Fruit fly (Drosophila melanogaster) whole organism, embryonic: ENCODE data around the gene CG13605.

Experiments used
- ATbp ChIP-seq: fragments of 200-800 bp; sonication (Bioruptor generic); optimal IDR thresholded peaks from 2 replicates; lab custom pipeline; 2017; ENCODE audit warnings: missing biosample characterization, mild to moderate bottlenecking, missing genetic modification characterization, missing genetic modification reagents
- CG1024 ChIP-seq: fragments of 200-800 bp; sonication (Bioruptor generic); IDR thresholded peaks from 2 replicates; pipeline ENCODE4 v1.3.6; 2022; ENCODE audit warnings: missing biosample characterization, missing genetic modification characterization
- CG10431 ChIP-seq: fragments of 200-800 bp; sonication (Bioruptor generic); optimal IDR thresholded peaks from 3 replicates; lab custom pipeline; 2018; ENCODE audit warnings: missing biosample characterization, mild to moderate bottlenecking, missing genetic modification characterization
- CG10959 ChIP-seq: fragments of 200-800 bp; sonication (Bioruptor generic); IDR thresholded peaks from 2 replicates; pipeline ENCODE4 v1.3.6; 2022; ENCODE audit warnings: missing biosample characterization, missing genetic modification characterization
- CG11560 ChIP-seq: fragments of 200-800 bp; sonication (Bioruptor generic); IDR thresholded peaks from 3 replicates; pipeline ENCODE4 v1.3.6; 2022; ENCODE audit warnings: missing biosample characterization, missing genetic modification characterization
- CG12219 ChIP-seq: fragments of 200-800 bp; sonication (Bioruptor generic); optimal IDR thresholded peaks from 3 replicates; lab custom pipeline; 2018; ENCODE audit warnings: missing biosample characterization, mild to moderate bottlenecking, missing genetic modification characterization
- CG12744 ChIP-seq: fragments of 200-800 bp; sonication (Bioruptor generic); optimal IDR thresholded peaks from 2 replicates; lab custom pipeline; 2016; ENCODE audit warnings: missing biosample characterization, missing genetic modification characterization
- CG13296 ChIP-seq: fragments of 200-800 bp; sonication (Bioruptor generic); optimal IDR thresholded peaks from 3 replicates; lab custom pipeline; 2018; ENCODE audit warnings: missing biosample characterization, mild to moderate bottlenecking, missing genetic modification characterization
- CG13424 ChIP-seq: fragments of 200-800 bp; sonication (Bioruptor generic); optimal IDR thresholded peaks from 2 replicates; lab custom pipeline; 2019; ENCODE audit warnings: missing biosample characterization, mild to moderate bottlenecking, missing genetic modification characterization, moderate library complexity
- CG14014 ChIP-seq: fragments of 200-800 bp; sonication (Bioruptor generic); IDR thresholded peaks from 2 replicates; pipeline ENCODE4 v1.3.6; 2022; ENCODE audit warnings: missing biosample characterization, missing genetic modification characterization
- CG14965 ChIP-seq: fragments of 200-800 bp; sonication (Bioruptor generic); optimal IDR thresholded peaks from 2 replicates; lab custom pipeline; 2016; ENCODE audit warnings: missing biosample characterization, missing genetic modification characterization, borderline replicate concordance
- CG15514 ChIP-seq: fragments of 200-800 bp; sonication (Bioruptor generic); optimal IDR thresholded peaks from 3 replicates; lab custom pipeline; 2017; ENCODE audit warnings: missing biosample characterization, missing genetic modification characterization, mild to moderate bottlenecking, moderate library complexity, missing genetic modification reagents
- CG15696 ChIP-seq: fragments of 200-800 bp; sonication (Bioruptor generic); optimal IDR thresholded peaks from 2 replicates; lab custom pipeline; 2019; ENCODE audit warnings: missing biosample characterization, mild to moderate bottlenecking, missing genetic modification characterization, moderate library complexity
- CG1792 ChIP-seq: fragments of 200-800 bp; sonication (Bioruptor generic); optimal IDR thresholded peaks from 2 replicates; lab custom pipeline; 2016; ENCODE audit warnings: missing biosample characterization, missing genetic modification characterization
- CG18619 ChIP-seq: fragments of 200-800 bp; sonication (Bioruptor generic); optimal IDR thresholded peaks from 3 replicates; lab custom pipeline; 2017; ENCODE audit warnings: missing biosample characterization, mild to moderate bottlenecking, missing genetic modification characterization
- CG3163 ChIP-seq: fragments of 200-800 bp; sonication (Bioruptor generic); optimal IDR thresholded peaks from 3 replicates; lab custom pipeline; 2016; ENCODE audit warnings: missing biosample characterization, missing genetic modification characterization
- CG34376 ChIP-seq: fragments of 200-800 bp; sonication (Bioruptor generic); optimal IDR thresholded peaks from 2 replicates; lab custom pipeline; 2018; ENCODE audit warnings: missing biosample characterization, mild to moderate bottlenecking, missing genetic modification characterization
- CG4404 ChIP-seq: fragments of 200-800 bp; sonication (Bioruptor generic); IDR thresholded peaks from 2 replicates; pipeline ENCODE4 v1.3.6; 2022; ENCODE audit warnings: missing biosample characterization, missing genetic modification characterization
- CG5180 ChIP-seq: fragments of 200-800 bp; sonication (Bioruptor generic); optimal IDR thresholded peaks from 3 replicates; lab custom pipeline; 2017; ENCODE audit warnings: missing biosample characterization, missing genetic modification characterization, mild to moderate bottlenecking, moderate library complexity, missing genetic modification reagents
- CG6689 ChIP-seq: fragments of 200-800 bp; sonication (Bioruptor generic); IDR thresholded peaks from 2 replicates; pipeline ENCODE4 v1.3.6; 2022; ENCODE audit warnings: missing biosample characterization, missing genetic modification characterization
- CG7357 ChIP-seq: fragments of 200-800 bp; sonication (Bioruptor generic); IDR thresholded peaks from 3 replicates; pipeline ENCODE4 v1.3.6; 2022; ENCODE audit warnings: missing biosample characterization, missing genetic modification characterization
- CG7928 ChIP-seq: fragments of 200-800 bp; sonication (Bioruptor generic); optimal IDR thresholded peaks from 2 replicates; lab custom pipeline; 2017; ENCODE audit warnings: missing biosample characterization, mild to moderate bottlenecking, missing genetic modification characterization
- CG9932 ChIP-seq: fragments of 200-800 bp; sonication (Bioruptor generic); IDR thresholded peaks from 2 replicates; pipeline ENCODE4 v1.3.6; 2022; ENCODE audit warnings: missing biosample characterization, missing genetic modification characterization
- Dip3 ChIP-seq: fragments of 200-800 bp; sonication (Bioruptor generic); optimal IDR thresholded peaks from 3 replicates; lab custom pipeline; 2016; ENCODE audit warnings: missing biosample characterization, missing genetic modification characterization
- Eip74EF ChIP-seq, 2 experiments: fragments of 200-800 bp in 1 of 2; fragments of >200 bp in 1 of 2; sonication (Bioruptor generic) in 1 of 2; optimal IDR thresholded peaks; 2 replicates each; lab custom pipeline; 2017 to 2019; ENCODE audit warnings: missing biosample characterization in 2 of 2, missing genetic modification characterization in 2 of 2, mild to moderate bottlenecking in 1 of 2, moderate library complexity in 1 of 2
- Fer1 ChIP-seq: fragments of 200-800 bp; sonication (Bioruptor generic); optimal IDR thresholded peaks from 2 replicates; lab custom pipeline; 2017; ENCODE audit warnings: missing biosample characterization, mild to moderate bottlenecking, missing genetic modification characterization
- HmgZ ChIP-seq: fragments of 200-800 bp; sonication (Bioruptor generic); optimal IDR thresholded peaks from 2 replicates; lab custom pipeline; 2018; ENCODE audit warnings: missing biosample characterization, mild to moderate bottlenecking, missing genetic modification characterization
- Hmx ChIP-seq: fragments of 200-800 bp; sonication (Bioruptor generic); optimal IDR thresholded peaks from 2 replicates; lab custom pipeline; 2016; ENCODE audit warnings: missing biosample characterization, missing genetic modification characterization
- Hr39 ChIP-seq: fragments of >200 bp; optimal IDR thresholded peaks from 2 replicates; lab custom pipeline; 2017
- Nf-YC ChIP-seq: fragments of 200-800 bp; optimal IDR thresholded peaks from 3 replicates; lab custom pipeline; 2019; ENCODE audit warnings: missing biosample characterization, mild to moderate bottlenecking, missing genetic modification characterization, moderate library complexity
- Poxn ChIP-seq: fragments of 200-800 bp; sonication (Bioruptor generic); IDR thresholded peaks from 2 replicates; pipeline ENCODE4 v1.3.6; 2022; ENCODE audit warnings: missing biosample characterization, missing genetic modification characterization
- Sox100B ChIP-seq: fragments of 200-800 bp; sonication (Bioruptor generic); optimal IDR thresholded peaks from 3 replicates; lab custom pipeline; 2018; ENCODE audit warnings: missing biosample characterization, mild to moderate bottlenecking, missing genetic modification characterization
- TFAM ChIP-seq: fragments of 200-800 bp; sonication (Bioruptor generic); optimal IDR thresholded peaks from 2 replicates; lab custom pipeline; 2017; ENCODE audit warnings: missing biosample characterization, missing genetic modification characterization, inconsistent platforms
- br ChIP-seq: fragments of >200 bp; optimal IDR thresholded peaks from 2 replicates; lab custom pipeline; 2017
- cwo ChIP-seq: fragments of 200-800 bp; sonication (Bioruptor generic); optimal IDR thresholded peaks from 3 replicates; lab custom pipeline; 2017; ENCODE audit warnings: missing biosample characterization, missing genetic modification characterization, mild to moderate bottlenecking, moderate library complexity, missing genetic modification reagents
- eve ChIP-seq, 2 experiments: fragments of >200 bp; optimal IDR thresholded peaks; 2 replicates each; lab custom pipeline; 2017; ENCODE audit warnings: missing biosample characterization in 2 of 2, missing genetic modification characterization in 2 of 2
- eyg ChIP-seq: fragments of 200-800 bp; sonication (Bioruptor generic); optimal IDR thresholded peaks from 3 replicates; lab custom pipeline; 2016; ENCODE audit warnings: missing biosample characterization, missing genetic modification characterization
- knrl ChIP-seq: fragments of 200-800 bp; sonication (Bioruptor generic); IDR thresholded peaks from 3 replicates; pipeline ENCODE4 v1.3.6; 2022; ENCODE audit warnings: missing biosample characterization, missing genetic modification characterization; ENCODE audit not compliant: partially characterized antibody
- mld ChIP-seq: fragments of 200-800 bp; sonication (Bioruptor generic); IDR thresholded peaks from 3 replicates; pipeline ENCODE4 v1.3.6; 2022; ENCODE audit warnings: missing biosample characterization, missing genetic modification characterization; ENCODE audit not compliant: partially characterized antibody
- pnt ChIP-seq: fragments of 200-800 bp; sonication (Bioruptor generic); optimal IDR thresholded peaks from 3 replicates; lab custom pipeline; 2016; ENCODE audit warnings: missing biosample characterization, missing genetic modification characterization
- ro ChIP-seq: fragments of 200-800 bp; sonication (Bioruptor generic); IDR thresholded peaks from 2 replicates; pipeline ENCODE4 v1.3.6; 2022; ENCODE audit warnings: missing biosample characterization, missing genetic modification characterization
- scrt ChIP-seq: fragments of 200-800 bp; sonication (Bioruptor generic); optimal IDR thresholded peaks from 2 replicates; lab custom pipeline; 2018; ENCODE audit warnings: missing biosample characterization, mild to moderate bottlenecking, missing genetic modification characterization, moderate library complexity
- sima ChIP-seq: fragments of 200-800 bp; sonication (Bioruptor generic); optimal IDR thresholded peaks from 2 replicates; lab custom pipeline; 2016; ENCODE audit warnings: missing biosample characterization, missing genetic modification characterization
- sr ChIP-seq: fragments of 200-800 bp; sonication (Bioruptor generic); IDR thresholded peaks from 3 replicates; pipeline ENCODE4 v1.3.6; 2022; ENCODE audit warnings: missing biosample characterization, missing genetic modification characterization
- ssp ChIP-seq: fragments of 200-800 bp; sonication (Bioruptor generic); IDR thresholded peaks from 2 replicates; pipeline ENCODE4 v1.3.6; 2022; ENCODE audit warnings: missing biosample characterization, missing genetic modification characterization
- toy ChIP-seq: fragments of 200-800 bp; sonication (Bioruptor generic); IDR thresholded peaks from 2 replicates; pipeline ENCODE4 v1.3.6; 2022; ENCODE audit warnings: missing biosample characterization, missing genetic modification characterization
- twi ChIP-seq: fragments of 200-800 bp; optimal IDR thresholded peaks from 2 replicates; lab custom pipeline; 2019; ENCODE audit warnings: missing biosample characterization, mild to moderate bottlenecking, missing genetic modification characterization, moderate library complexity
- vvl ChIP-seq: fragments of 200-800 bp; sonication (Bioruptor generic); IDR thresholded peaks from 2 replicates; pipeline ENCODE4 v1.3.6; 2022; ENCODE audit warnings: missing biosample characterization, missing genetic modification characterization
- wor ChIP-seq: fragments of 200-800 bp; sonication (Bioruptor generic); IDR thresholded peaks from 2 replicates; pipeline ENCODE4 v1.3.6; 2022; ENCODE audit warnings: missing biosample characterization, missing genetic modification characterization
- zen ChIP-seq: fragments of 200-800 bp; sonication (Bioruptor generic); optimal IDR thresholded peaks from 3 replicates; lab custom pipeline; 2018; ENCODE audit warnings: missing biosample characterization, mild to moderate bottlenecking, missing genetic modification characterization, moderate library complexity
- zfh1 ChIP-seq: fragments of 200-800 bp; sonication (Bioruptor generic); IDR thresholded peaks from 3 replicates; pipeline ENCODE4 v1.3.6; 2022; ENCODE audit warnings: missing biosample characterization, missing genetic modification characterization

The CG13605 gene

dm6 chr3R:24108902-24109389, 3.2 kb downstream of the CG13605 start, which contains the start of the genes eIF4EHP and CG18428 (continued):
- TF ChIP-seq CG12744 (GFP tag; lab: Kevin White, UChicago) (peak; percentile 84), CG9932 (no peak), ATbp (GFP tag; lab: Kevin White, UChicago) (peak; percentile 97), CG7357 (GFP tag; lab: Robert Waterston, UW) (peak; percentile 98), pnt (GFP tag; lab: Kevin White, UChicago) (peak; percentile 71), CG15696 (tag; lab: Kevin White, UChicago) (peak; percentile 100), CG1024 (GFP tag; lab: Robert Waterston, UW) (peak; percentile 91; the same call in 1 of the 2 replicates), CG18619 (GFP tag; lab: Kevin White, UChicago) (peak; percentile 99), vvl (GFP tag; lab: Robert Waterston, UW) (no peak), CG3163 (GFP tag; lab: Kevin White, UChicago) (peak; percentile 62), sima (GFP tag; lab: Kevin White, UChicago) (peak; percentile 36), wor (GFP tag; lab: Robert Waterston, UW) (no peak), toy (GFP tag; lab: Robert Waterston, UW) (no peak; the same call in 1 of the 2 replicates), CG6689 (GFP tag; lab: Robert Waterston, UW) (no peak), br (lab: Kevin White, UChicago) (no peak), Hmx (GFP tag; lab: Kevin White, UChicago) (peak; percentile 76), Nf-YC (tag; lab: Kevin White, UChicago) (peak; percentile 95), Eip74EF (GFP tag; optimal IDR thresholded peaks at IDR 0.05; lab: Kevin White, UChicago) (peak in 1 of 2 experiments; percentile 99), sr (GFP tag; lab: Robert Waterston, UW) (peak; percentile 82; the same call in 2 of the 3 replicates), Poxn (GFP tag; lab: Robert Waterston, UW) (0 out of 2 replicates have a peak, but pooled peaks have one; percentile 97), twi (tag; lab: Kevin White, UChicago) (peak; percentile 99), CG7928 (GFP tag; lab: Kevin White, UChicago) (peak; percentile 79), CG11560 (tag; lab: Robert Waterston, UW) (no peak; the same call in 1 of the 3 replicates), CG13296 (GFP tag; lab: Kevin White, UChicago) (peak; percentile 100), ro (GFP tag; lab: Robert Waterston, UW) (no peak), TFAM (GFP tag; lab: Kevin White, UChicago) (peak; percentile 87), eyg (GFP tag; lab: Kevin White, UChicago) (peak; percentile 74), CG5180 (GFP tag; lab: Kevin White, UChicago) (peak; percentile 91), ssp (GFP tag; lab: Robert Waterston, UW) (no peak), HmgZ (tag; lab: Kevin White, UChicago) (peak; percentile 99), scrt (peak; percentile 99), Dip3 (GFP tag; lab: Kevin White, UChicago) (peak; percentile 89), CG4404 (GFP tag; lab: Robert Waterston, UW) (no peak), mld (no peak), CG12219 (peak; percentile 97), CG10959 (no peak; the same call in 1 of the 2 replicates), CG1792 (GFP tag; lab: Kevin White, UChicago) (peak; percentile 81), zfh1 (GFP tag; lab: Robert Waterston, UW) (no peak; the same call in 2 of the 3 replicates), CG14014 (GFP tag; lab: Robert Waterston, UW) (no peak), Sox100B (peak; percentile 100), eve (GFP tag; optimal IDR thresholded peaks at IDR 0.05; lab: Kevin White, UChicago) (no peak), cwo (GFP tag; lab: Kevin White, UChicago) (peak; percentile 98), Hr39 (lab: Kevin White, UChicago) (no peak), CG13424 (tag; lab: Kevin White, UChicago) (peak; percentile 100), Fer1 (GFP tag; lab: Kevin White, UChicago) (peak; percentile 100), knrl (GFP tag; lab: Robert Waterston, UW) (no peak), CG14965 (GFP tag; lab: Kevin White, UChicago) (peak; percentile 11), zen (tag; lab: Kevin White, UChicago) (peak; percentile 99), CG10431 (GFP tag; lab: Kevin White, UChicago) (peak; percentile 98), CG15514 (GFP tag; lab: Kevin White, UChicago) (peak; percentile 95), CG34376 (GFP tag; lab: Kevin White, UChicago) (peak; percentile 98)
